Worm (Caenorhabditis elegans) whole organism, L2 larva: ENCODE results near the gene K06H6.1.

Source experiments
- C34F6.9 ChIP-seq: fragments of 150-350 bp; optimal IDR thresholded peaks from 2 replicates; lab custom pipeline; 2014; ENCODE audit warnings: missing biosample characterization, missing genetic modification characterization
- F13H6.1 ChIP-seq: sonication (generic microtip); optimal IDR thresholded peaks from 2 replicates; lab custom pipeline; 2016; ENCODE audit warnings: missing genetic modification characterization, missing compliant biosample characterization
- Y55F3AM.14 ChIP-seq: fragments of 200-800 bp; sonication (Bioruptor generic); optimal IDR thresholded peaks from 2 replicates; lab custom pipeline; 2018; ENCODE audit warnings: mild to moderate bottlenecking, missing genetic modification characterization, missing compliant biosample characterization
- ZK546.5 ChIP-seq: sonication (generic microtip); optimal IDR thresholded peaks from 2 replicates; lab custom pipeline; 2017; ENCODE audit warnings: missing biosample characterization, missing genetic modification characterization
- alr-1 ChIP-seq: fragments of 150-350 bp; optimal IDR thresholded peaks from 2 replicates; lab custom pipeline; 2014; ENCODE audit warnings: missing biosample characterization, missing genetic modification characterization
- aly-2 ChIP-seq: fragments of 150-350 bp; optimal IDR thresholded peaks from 2 replicates; lab custom pipeline; 2014; ENCODE audit warnings: missing biosample characterization, missing genetic modification characterization
- blmp-1 ChIP-seq: sonication (generic microtip); optimal IDR thresholded peaks from 2 replicates; lab custom pipeline; 2017; ENCODE audit warnings: missing genetic modification characterization, mild to moderate bottlenecking, missing compliant biosample characterization, antibody characterized with exemption, moderate library complexity; ENCODE audit not compliant: insufficient read depth
- crh-2 ChIP-seq: sonication (generic microtip); optimal IDR thresholded peaks from 2 replicates; lab custom pipeline; 2017; ENCODE audit warnings: missing biosample characterization, missing genetic modification characterization
- dmd-4 ChIP-seq: sonication (generic microtip); optimal IDR thresholded peaks from 2 replicates; lab custom pipeline; 2017; ENCODE audit warnings: missing biosample characterization, missing genetic modification characterization
- egl-27 ChIP-seq: sonication (generic microtip); optimal IDR thresholded peaks from 3 replicates; lab custom pipeline; 2017; ENCODE audit warnings: missing biosample characterization, missing genetic modification reagents, missing genetic modification characterization
- elt-3 ChIP-seq: sonication (generic microtip); optimal IDR thresholded peaks from 2 replicates; lab custom pipeline; 2017; ENCODE audit warnings: missing biosample characterization, missing genetic modification characterization
- fos-1 ChIP-seq: fragments of 150-350 bp; optimal IDR thresholded peaks from 2 replicates; lab custom pipeline; 2014; ENCODE audit warnings: missing biosample characterization, missing genetic modification characterization
- gmeb-1 ChIP-seq: fragments of 150-350 bp; optimal IDR thresholded peaks from 2 replicates; lab custom pipeline; 2014; ENCODE audit warnings: missing biosample characterization, missing genetic modification characterization
- lin-13 ChIP-seq: fragments of 150-350 bp; optimal IDR thresholded peaks from 2 replicates; lab custom pipeline; 2014; ENCODE audit warnings: missing biosample characterization, missing genetic modification reagents, missing genetic modification characterization
- lin-39 ChIP-seq: fragments of 150-350 bp; optimal IDR thresholded peaks from 2 replicates; lab custom pipeline; 2014; ENCODE audit warnings: missing biosample characterization, missing genetic modification reagents, missing genetic modification characterization
- lsy-2 ChIP-seq, 2 experiments: fragments of 150-350 bp in 1 of 2; sonication (generic microtip) in 1 of 2; optimal IDR thresholded peaks; 2 replicates each; lab custom pipeline; 2014 to 2017; ENCODE audit warnings: missing biosample characterization in 2 of 2, missing genetic modification characterization in 2 of 2
- mdl-1 ChIP-seq, 2 experiments: fragments of 150-350 bp in 1 of 2; sonication (generic microtip) in 1 of 2; optimal IDR thresholded peaks; 2 replicates each; lab custom pipeline; 2017; ENCODE audit warnings: missing biosample characterization in 2 of 2, missing genetic modification characterization in 2 of 2
- nhr-129 ChIP-seq: fragments of 150-350 bp; optimal IDR thresholded peaks from 2 replicates; lab custom pipeline; 2014; ENCODE audit warnings: missing biosample characterization, missing genetic modification characterization
- nhr-23 ChIP-seq: fragments of 150-350 bp; optimal IDR thresholded peaks from 2 replicates; lab custom pipeline; 2014; ENCODE audit warnings: missing biosample characterization, missing genetic modification reagents, missing genetic modification characterization
- nhr-25 ChIP-seq: fragments of 150-350 bp; sonication (generic microtip); optimal IDR thresholded peaks from 3 replicates; lab custom pipeline; 2014; ENCODE audit warnings: missing biosample characterization, missing genetic modification characterization
- nhr-6 ChIP-seq: fragments of 150-350 bp; optimal IDR thresholded peaks from 2 replicates; lab custom pipeline; 2014; ENCODE audit warnings: missing biosample characterization, missing genetic modification characterization
- nhr-77 ChIP-seq: fragments of 150-350 bp; optimal IDR thresholded peaks from 2 replicates; lab custom pipeline; 2014; ENCODE audit warnings: missing biosample characterization, missing genetic modification characterization
- peb-1 ChIP-seq: fragments of 150-350 bp; optimal IDR thresholded peaks from 2 replicates; lab custom pipeline; 2014; ENCODE audit warnings: missing biosample characterization, missing genetic modification characterization
- sem-4 ChIP-seq: fragments of 150-350 bp; optimal IDR thresholded peaks from 2 replicates; lab custom pipeline; 2014; ENCODE audit warnings: missing biosample characterization, missing genetic modification reagents, missing genetic modification characterization
- sma-3 ChIP-seq: sonication (generic microtip); optimal IDR thresholded peaks from 2 replicates; lab custom pipeline; 2016; ENCODE audit warnings: missing genetic modification reagents, missing genetic modification characterization, missing compliant biosample characterization
- sma-9 ChIP-seq, 2 experiments: fragments of 150-350 bp in 1 of 2; sonication (generic microtip) in 1 of 2; optimal IDR thresholded peaks; 2 replicates each; lab custom pipeline; 2014 to 2016; ENCODE audit warnings: missing genetic modification characterization in 2 of 2, mild to moderate bottlenecking in 1 of 2, missing biosample characterization in 1 of 2, missing compliant biosample characterization in 1 of 2, missing genetic modification reagents in 1 of 2, moderate library complexity in 1 of 2
- snpc-4 ChIP-seq: fragments of 150-350 bp; optimal IDR thresholded peaks from 2 replicates; lab custom pipeline; 2014; ENCODE audit warnings: missing biosample characterization, missing genetic modification characterization
- unc-39 ChIP-seq: fragments of 150-350 bp; optimal IDR thresholded peaks from 2 replicates; lab custom pipeline; 2014; ENCODE audit warnings: missing biosample characterization, missing genetic modification characterization
- unc-55 ChIP-seq: fragments of 150-350 bp; sonication (generic microtip); optimal IDR thresholded peaks from 3 replicates; lab custom pipeline; 2014; ENCODE audit warnings: missing biosample characterization, missing genetic modification reagents, missing genetic modification characterization
- unc-62 ChIP-seq: fragments of 150-350 bp; optimal IDR thresholded peaks from 2 replicates; lab custom pipeline; 2014; ENCODE audit warnings: missing biosample characterization, missing genetic modification reagents, missing genetic modification characterization
- zag-1 ChIP-seq: fragments of 150-350 bp; optimal IDR thresholded peaks from 2 replicates; lab custom pipeline; 2014; ENCODE audit warnings: missing biosample characterization, missing genetic modification characterization
- ztf-1 ChIP-seq: fragments of 200-800 bp; sonication (Bioruptor generic); conservative IDR thresholded peaks from 2 replicates; pipeline ENCODE4 v1.3.6; 2022; ENCODE audit warnings: missing genetic modification characterization, missing compliant biosample characterization
- ztf-4 ChIP-seq: fragments of 150-350 bp; optimal IDR thresholded peaks from 2 replicates; lab custom pipeline; 2014; ENCODE audit warnings: missing biosample characterization, missing genetic modification characterization

Gene K06H6.1

ce11 chrV:552406-552805 is 35.5 kb upstream of the K06H6.1 start:
- no peak for TF ChIP-seq sma-9 (GFP tag; optimal IDR thresholded peaks at IDR 0.05; lab: Kevin White, UChicago)
- no peak for TF ChIP-seq sma-9 (tag; optimal IDR thresholded peaks at IDR 0.05; lab: Kevin White, UChicago)
- no peak for TF ChIP-seq mdl-1 (tag; optimal IDR thresholded peaks at IDR 0.05; lab: Kevin White, UChicago)
- TF ChIP-seq nhr-23 (tag; lab: Kevin White, UChicago) = no peak
- no peak for TF ChIP-seq ztf-4 (tag; lab: Kevin White, UChicago)
- TF ChIP-seq aly-2 (tag; lab: Kevin White, UChicago) = no peak
- no peak for TF ChIP-seq unc-39
- no peak for TF ChIP-seq fos-1 (tag; lab: Kevin White, UChicago)
- no peak for TF ChIP-seq gmeb-1 (tag; lab: Kevin White, UChicago)
- TF ChIP-seq nhr-129 (tag; lab: Kevin White, UChicago) = no peak
- TF ChIP-seq F13H6.1 (tag; lab: Kevin White, UChicago) = no peak
- TF ChIP-seq nhr-6 (tag; lab: Kevin White, UChicago) = no peak
- no peak for TF ChIP-seq dmd-4 (tag; lab: Kevin White, UChicago)
- TF ChIP-seq nhr-25 = no peak
- no peak for TF ChIP-seq C34F6.9 (tag; lab: Kevin White, UChicago)

DNA sequence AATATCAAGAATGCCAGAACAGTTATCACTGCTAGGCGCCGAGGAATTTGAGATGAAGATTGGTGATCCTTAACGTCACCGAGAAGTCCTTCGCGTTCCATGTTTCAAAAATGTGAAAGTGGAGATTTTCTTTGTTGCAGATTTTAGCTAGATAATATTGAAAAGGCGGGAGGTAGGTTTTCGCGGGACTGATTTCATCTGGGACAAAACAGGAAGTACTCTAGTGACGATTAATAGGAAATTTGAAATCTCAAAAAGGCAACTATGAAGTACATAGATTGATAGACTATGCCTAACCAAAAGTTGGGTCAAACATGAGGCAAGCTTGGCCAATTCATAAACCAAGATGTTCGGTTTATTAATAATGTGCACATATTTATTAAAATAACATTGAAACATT is 34.9 kb upstream of the K06H6.1 start, which contains the start of gene C14C6.8:
TSS of gene C14C6.8 (minus strand) at position 101 of the 400 bp plus-strand sequence.
- TF ChIP-seq nhr-23 (tag; lab: Kevin White, UChicago) (no peak), snpc-4 (tag; lab: Kevin White, UChicago) (no peak), dmd-4 (tag; lab: Kevin White, UChicago) (no peak), elt-3 (tag; lab: Kevin White, UChicago) (no peak), sma-9 (GFP tag; optimal IDR thresholded peaks at IDR 0.05; lab: Kevin White, UChicago) (no peak), sma-9 (tag; optimal IDR thresholded peaks at IDR 0.05; lab: Kevin White, UChicago) (no peak), nhr-129 (tag; lab: Kevin White, UChicago) (no peak)

- TF ChIP-seq nhr-77 = no peak
- TF ChIP-seq sem-4 (tag; lab: Kevin White, UChicago) = no peak
- no peak for TF ChIP-seq crh-2 (tag; lab: Kevin White, UChicago)
- TF ChIP-seq peb-1 (tag; lab: Kevin White, UChicago) = no peak
- TF ChIP-seq zag-1 = no peak
- TF ChIP-seq alr-1 (tag; lab: Kevin White, UChicago) = no peak
- no peak for TF ChIP-seq blmp-1 (tag; lab: Kevin White, UChicago)
- no peak for TF ChIP-seq dmd-4 (tag; lab: Kevin White, UChicago)
- TF ChIP-seq Y55F3AM.14 (GFP tag; lab: Kevin White, UChicago) = no peak
- TF ChIP-seq egl-27 (tag; lab: Kevin White, UChicago) = no peak
- no peak for TF ChIP-seq fos-1 (tag; lab: Kevin White, UChicago)
- no peak for TF ChIP-seq C34F6.9 (tag; lab: Kevin White, UChicago)
- no peak for TF ChIP-seq sma-3 (GFP tag; lab: Kevin White, UChicago)
- TF ChIP-seq lin-39 = no peak
- no peak for TF ChIP-seq lin-13 (GFP tag; lab: Kevin White, UChicago)
- TF ChIP-seq lsy-2 (tag; optimal IDR thresholded peaks at IDR 0.05; lab: Kevin White, UChicago) = no peak
- TF ChIP-seq nhr-23 (tag; lab: Kevin White, UChicago) = no peak
- no peak for TF ChIP-seq ZK546.5
- TF ChIP-seq unc-55 (GFP tag; lab: Kevin White, UChicago) = no peak
- TF ChIP-seq ztf-1 (GFP tag; lab: Robert Waterston, UW) = no peak
Measured at ce11 chrV:556055-556454, 31.9 kb upstream of the K06H6.1 start, which contains the start of gene srx-8. TSS of gene srx-8 (minus strand) at chrV:556155.

DNA sequence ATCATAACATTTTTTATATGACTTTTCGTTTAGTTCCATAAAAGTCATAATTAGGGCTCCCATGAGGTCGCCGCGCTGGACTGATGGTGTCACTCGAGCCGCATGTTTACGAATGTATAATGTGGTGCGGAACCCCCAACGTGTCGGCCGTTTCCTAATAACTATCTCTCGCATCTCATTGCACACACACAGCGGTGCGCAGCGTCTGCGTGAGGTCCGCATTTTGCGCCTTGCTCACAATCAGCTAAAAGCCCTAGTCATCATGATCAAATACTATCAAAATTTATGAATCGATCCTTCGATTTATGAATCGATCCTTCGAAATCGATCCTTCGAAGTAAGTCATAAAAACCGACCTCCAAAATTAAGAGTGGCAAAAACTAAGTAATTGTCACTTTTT is 28.0 kb upstream of the K06H6.1 start, which contains the start of gene srx-7:
TSS of gene srx-7 (plus strand) at position 256 of the 400 bp plus-strand sequence.
- TF ChIP-seq sma-3 (GFP tag; lab: Kevin White, UChicago) = no peak
- no peak for TF ChIP-seq ztf-4 (tag; lab: Kevin White, UChicago)
- TF ChIP-seq ztf-1 (GFP tag; lab: Robert Waterston, UW) = no peak
- TF ChIP-seq F13H6.1 (tag; lab: Kevin White, UChicago) = no peak
- no peak for TF ChIP-seq unc-62 (GFP tag; lab: Kevin White, UChicago)
- no peak for TF ChIP-seq fos-1 (tag; lab: Kevin White, UChicago)
- TF ChIP-seq, all 48 proteins: peak for 0
